Fruit fly (Drosophila melanogaster): Measurements from ENCODE around the gene Root.

dm6 chr3R:24161173-24161811 is 48.2 kb downstream of the Root start, which contains the start of the genes Myo95E and TBC1d7:
- TF ChIP-seq psq (optimal IDR thresholded peaks at IDR 0.05) = no peak
- no peak for TF ChIP-seq h (optimal IDR thresholded peaks at IDR 0.05)
- no peak for TF ChIP-seq Myc (optimal IDR thresholded peaks at IDR 0.05)

Measured in Kc167 (cell line).